Fruit fly (Drosophila melanogaster) whole organism, embryonic: ENCODE results near the gene Send2.

Source experiments
- Awh ChIP-seq: fragments of 200-800 bp; sonication (Bioruptor generic); IDR thresholded peaks from 2 replicates; pipeline ENCODE4, ENCODE4 v1.3.6; 2022; ENCODE audit warnings: missing biosample characterization, missing genetic modification characterization
- CG12219 ChIP-seq: fragments of 200-800 bp; sonication (Bioruptor generic); optimal IDR thresholded peaks from 3 replicates; lab custom pipeline; 2018; ENCODE audit warnings: missing biosample characterization, mild to moderate bottlenecking, missing genetic modification characterization
- CG14441 ChIP-seq: fragments of 200-800 bp; sonication (Bioruptor generic); IDR thresholded peaks from 2 replicates; pipeline ENCODE4 v1.3.6; 2022; ENCODE audit warnings: missing biosample characterization, missing genetic modification characterization
- CG18599 ChIP-seq: fragments of 200-800 bp; sonication (Bioruptor generic); optimal IDR thresholded peaks from 3 replicates; lab custom pipeline; 2017; ENCODE audit warnings: missing biosample characterization, missing genetic modification characterization, mild to moderate bottlenecking, moderate library complexity, missing genetic modification reagents
- CG32767 ChIP-seq: fragments of 200-800 bp; sonication (Bioruptor generic); IDR thresholded peaks from 2 replicates; pipeline ENCODE4 v1.3.6; 2022; ENCODE audit warnings: missing biosample characterization, missing genetic modification characterization
- CG33557 ChIP-seq: fragments of 200-800 bp; sonication (Bioruptor generic); optimal IDR thresholded peaks from 2 replicates; lab custom pipeline; 2019; ENCODE audit warnings: missing biosample characterization, mild to moderate bottlenecking, missing genetic modification characterization, moderate library complexity
- CG3726 ChIP-seq: fragments of 200-800 bp; sonication (Bioruptor generic); IDR thresholded peaks from 3 replicates; pipeline ENCODE4, ENCODE4 v1.3.6; 2022; ENCODE audit warnings: missing biosample characterization, missing genetic modification characterization
- CG6272 ChIP-seq: fragments of 200-800 bp; sonication (Bioruptor generic); IDR thresholded peaks from 2 replicates; pipeline ENCODE4 v1.3.6; 2022; ENCODE audit warnings: missing biosample characterization, missing genetic modification characterization
- CG6791 ChIP-seq: fragments of 200-800 bp; sonication (Bioruptor generic); IDR thresholded peaks from 3 replicates; pipeline ENCODE4 v1.3.6; 2022; ENCODE audit warnings: missing biosample characterization, missing genetic modification characterization; ENCODE audit not compliant: partially characterized antibody
- CG7357 ChIP-seq: fragments of 200-800 bp; sonication (Bioruptor generic); IDR thresholded peaks from 3 replicates; pipeline ENCODE4 v1.3.6; 2022; ENCODE audit warnings: missing biosample characterization, missing genetic modification characterization
- CG7786 ChIP-seq: fragments of 200-800 bp; sonication (Bioruptor generic); optimal IDR thresholded peaks from 2 replicates; lab custom pipeline; 2016; ENCODE audit warnings: missing biosample characterization, missing genetic modification characterization
- CG7963 ChIP-seq: fragments of 200-800 bp; sonication (Bioruptor generic); IDR thresholded peaks from 3 replicates; pipeline ENCODE4 v1.3.6; 2022; ENCODE audit warnings: missing biosample characterization, missing genetic modification characterization; ENCODE audit not compliant: partially characterized antibody
- CG8281 ChIP-seq: fragments of 200-800 bp; sonication (Bioruptor generic); optimal IDR thresholded peaks from 2 replicates; lab custom pipeline; 2018; ENCODE audit warnings: missing biosample characterization, mild to moderate bottlenecking, missing genetic modification characterization, moderate library complexity
- CG9609 ChIP-seq: fragments of 200-800 bp; sonication (Bioruptor generic); optimal IDR thresholded peaks from 3 replicates; lab custom pipeline; 2016; ENCODE audit warnings: missing biosample characterization, missing genetic modification characterization
- Camta ChIP-seq: fragments of 200-800 bp; sonication (Bioruptor generic); optimal IDR thresholded peaks from 2 replicates; lab custom pipeline; 2016; ENCODE audit warnings: missing biosample characterization, missing genetic modification characterization
- D ChIP-seq, 2 experiments: fragments of 200-800 bp in 1 of 2; fragments of >200 bp in 1 of 2; sonication (Bioruptor generic) in 1 of 2; optimal IDR thresholded peaks; 2 replicates in 1 of 2; 3 replicates in 1 of 2; lab custom pipeline; 2017; ENCODE audit warnings: mild to moderate bottlenecking in 1 of 2, missing biosample characterization in 1 of 2, missing genetic modification characterization in 1 of 2, missing genetic modification reagents in 1 of 2
- Dip2 ChIP-seq: fragments of 200-800 bp; sonication (Bioruptor generic); IDR thresholded peaks from 2 replicates; pipeline ENCODE4 v1.3.6; 2022; ENCODE audit warnings: missing biosample characterization, missing genetic modification characterization
- E2f1 ChIP-seq: fragments of 200-800 bp; sonication (Bioruptor generic); IDR thresholded peaks from 2 replicates; pipeline ENCODE4 v1.3.6; 2022; ENCODE audit warnings: missing biosample characterization, missing genetic modification characterization
- HLH4C ChIP-seq: fragments of 200-800 bp; sonication (Bioruptor generic); IDR thresholded peaks from 3 replicates; pipeline ENCODE4 v1.3.6; 2022; ENCODE audit warnings: missing biosample characterization, missing genetic modification characterization; ENCODE audit not compliant: partially characterized antibody
- Lpt ChIP-seq: fragments of >200 bp; optimal IDR thresholded peaks from 2 replicates; lab custom pipeline; 2018; ENCODE audit warnings: missing biosample characterization, missing genetic modification characterization
- MBD-R2 ChIP-seq: fragments of 200-800 bp; sonication (Bioruptor generic); IDR thresholded peaks from 2 replicates; pipeline ENCODE4 v1.3.6; 2022; ENCODE audit warnings: missing biosample characterization, missing genetic modification characterization
- Mad ChIP-seq: fragments of 200-800 bp; sonication (Bioruptor generic); optimal IDR thresholded peaks from 2 replicates; lab custom pipeline; 2016; ENCODE audit warnings: missing biosample characterization, missing genetic modification characterization
- Max ChIP-seq: fragments of 200-800 bp; sonication (Bioruptor generic); optimal IDR thresholded peaks from 2 replicates; lab custom pipeline; 2016; ENCODE audit warnings: missing biosample characterization, mild to moderate bottlenecking, missing genetic modification characterization
- Meics ChIP-seq: fragments of 200-800 bp; sonication (Bioruptor generic); optimal IDR thresholded peaks from 2 replicates; lab custom pipeline; 2017; ENCODE audit warnings: missing biosample characterization, mild to moderate bottlenecking, missing genetic modification characterization
- NC2α ChIP-seq: fragments of 200-800 bp; sonication (Bioruptor generic); optimal IDR thresholded peaks from 2 replicates; lab custom pipeline; 2016; ENCODE audit warnings: missing biosample characterization, missing genetic modification characterization
- Nf-YC ChIP-seq: fragments of 200-800 bp; optimal IDR thresholded peaks from 3 replicates; lab custom pipeline; 2019; ENCODE audit warnings: missing biosample characterization, mild to moderate bottlenecking, missing genetic modification characterization, moderate library complexity
- Optix ChIP-seq: fragments of 200-800 bp; sonication (Bioruptor generic); IDR thresholded peaks from 3 replicates; pipeline ENCODE4 v1.3.6; 2022; ENCODE audit warnings: missing biosample characterization, missing genetic modification characterization
- Spps ChIP-seq: fragments of 200-800 bp; sonication (Bioruptor generic); optimal IDR thresholded peaks from 2 replicates; lab custom pipeline; 2018; ENCODE audit warnings: missing biosample characterization, mild to moderate bottlenecking, missing genetic modification characterization
- Tbp ChIP-seq: fragments of >200 bp; optimal IDR thresholded peaks from 2 replicates; lab custom pipeline; 2018; ENCODE audit warnings: missing biosample characterization, missing genetic modification characterization
- ab ChIP-seq: fragments of 200-800 bp; sonication (Bioruptor generic); optimal IDR thresholded peaks from 2 replicates; lab custom pipeline; 2016; ENCODE audit warnings: missing biosample characterization, missing genetic modification characterization
- ac ChIP-seq: fragments of 200-800 bp; sonication (Bioruptor generic); optimal IDR thresholded peaks from 3 replicates; lab custom pipeline; 2017; ENCODE audit warnings: missing biosample characterization, mild to moderate bottlenecking, missing genetic modification characterization
- dimm ChIP-seq: fragments of 200-800 bp; sonication (Bioruptor generic); IDR thresholded peaks from 2 replicates; pipeline ENCODE4 v1.3.6; 2022; ENCODE audit warnings: missing biosample characterization, missing genetic modification characterization
- en ChIP-seq: fragments of 200-800 bp; sonication (Bioruptor generic); optimal IDR thresholded peaks from 2 replicates; lab custom pipeline; 2016; ENCODE audit warnings: missing biosample characterization, missing genetic modification characterization
- eyg ChIP-seq: fragments of 200-800 bp; sonication (Bioruptor generic); optimal IDR thresholded peaks from 3 replicates; lab custom pipeline; 2016; ENCODE audit warnings: missing biosample characterization, missing genetic modification characterization
- fu2 ChIP-seq: fragments of 200-800 bp; sonication (Bioruptor generic); optimal IDR thresholded peaks from 2 replicates; lab custom pipeline; 2016; ENCODE audit warnings: missing biosample characterization, missing genetic modification characterization
- gce ChIP-seq: fragments of 200-800 bp; sonication (Bioruptor generic); IDR thresholded peaks from 3 replicates; pipeline ENCODE4 v1.3.6; 2022; ENCODE audit warnings: missing biosample characterization, missing genetic modification characterization
- gro ChIP-seq: fragments of 200-800 bp; sonication (Bioruptor generic); optimal IDR thresholded peaks from 2 replicates; lab custom pipeline; 2016; ENCODE audit warnings: missing biosample characterization, missing genetic modification characterization
- hb ChIP-seq: fragments of 200-800 bp; sonication (Bioruptor generic); IDR thresholded peaks from 3 replicates; pipeline ENCODE4 v1.3.6; 2022; ENCODE audit warnings: missing biosample characterization, missing genetic modification characterization; ENCODE audit not compliant: partially characterized antibody
- ind ChIP-seq: fragments of 200-800 bp; sonication (Bioruptor generic); optimal IDR thresholded peaks from 3 replicates; lab custom pipeline; 2016; ENCODE audit warnings: missing biosample characterization, missing genetic modification characterization
- odd ChIP-seq: fragments of 200-800 bp; sonication (Bioruptor generic); optimal IDR thresholded peaks from 2 replicates; lab custom pipeline; 2017; ENCODE audit warnings: missing biosample characterization, mild to moderate bottlenecking, missing genetic modification characterization
- onecut ChIP-seq: fragments of 200-800 bp; sonication (Bioruptor generic); IDR thresholded peaks from 2 replicates; pipeline ENCODE4 v1.3.6; 2022; ENCODE audit warnings: missing biosample characterization, missing genetic modification characterization
- phol ChIP-seq: fragments of 200-800 bp; sonication (Bioruptor generic); optimal IDR thresholded peaks from 3 replicates; lab custom pipeline; 2018; ENCODE audit warnings: missing biosample characterization, mild to moderate bottlenecking, missing genetic modification characterization, moderate library complexity
- scrt ChIP-seq: fragments of 200-800 bp; sonication (Bioruptor generic); optimal IDR thresholded peaks from 2 replicates; lab custom pipeline; 2018; ENCODE audit warnings: missing biosample characterization, mild to moderate bottlenecking, missing genetic modification characterization, moderate library complexity
- so ChIP-seq: fragments of 200-800 bp; sonication (Bioruptor generic); IDR thresholded peaks from 3 replicates; pipeline ENCODE4 v1.3.6; 2022; ENCODE audit warnings: missing biosample characterization, missing genetic modification characterization
- stc ChIP-seq: fragments of 200-800 bp; sonication (Bioruptor generic); IDR thresholded peaks from 2 replicates; pipeline ENCODE4 v1.3.6; 2022; ENCODE audit warnings: missing biosample characterization, missing genetic modification characterization
- tap ChIP-seq: fragments of 200-800 bp; optimal IDR thresholded peaks from 3 replicates; lab custom pipeline; 2019; ENCODE audit warnings: missing biosample characterization, mild to moderate bottlenecking, missing genetic modification characterization, moderate library complexity
- vfl ChIP-seq: fragments of 200-800 bp; sonication (Bioruptor generic); optimal IDR thresholded peaks from 2 replicates; lab custom pipeline; 2016; ENCODE audit warnings: missing biosample characterization, missing genetic modification characterization
- wdn ChIP-seq: fragments of 200-800 bp; sonication (Bioruptor generic); IDR thresholded peaks from 2 replicates; pipeline ENCODE4 v1.3.6; 2022; ENCODE audit warnings: missing biosample characterization, missing genetic modification characterization
- zfh2 ChIP-seq: fragments of 200-800 bp; sonication (Bioruptor generic); optimal IDR thresholded peaks from 2 replicates; lab custom pipeline; 2016; ENCODE audit warnings: missing biosample characterization, missing genetic modification characterization

Gene Send2

DNA sequence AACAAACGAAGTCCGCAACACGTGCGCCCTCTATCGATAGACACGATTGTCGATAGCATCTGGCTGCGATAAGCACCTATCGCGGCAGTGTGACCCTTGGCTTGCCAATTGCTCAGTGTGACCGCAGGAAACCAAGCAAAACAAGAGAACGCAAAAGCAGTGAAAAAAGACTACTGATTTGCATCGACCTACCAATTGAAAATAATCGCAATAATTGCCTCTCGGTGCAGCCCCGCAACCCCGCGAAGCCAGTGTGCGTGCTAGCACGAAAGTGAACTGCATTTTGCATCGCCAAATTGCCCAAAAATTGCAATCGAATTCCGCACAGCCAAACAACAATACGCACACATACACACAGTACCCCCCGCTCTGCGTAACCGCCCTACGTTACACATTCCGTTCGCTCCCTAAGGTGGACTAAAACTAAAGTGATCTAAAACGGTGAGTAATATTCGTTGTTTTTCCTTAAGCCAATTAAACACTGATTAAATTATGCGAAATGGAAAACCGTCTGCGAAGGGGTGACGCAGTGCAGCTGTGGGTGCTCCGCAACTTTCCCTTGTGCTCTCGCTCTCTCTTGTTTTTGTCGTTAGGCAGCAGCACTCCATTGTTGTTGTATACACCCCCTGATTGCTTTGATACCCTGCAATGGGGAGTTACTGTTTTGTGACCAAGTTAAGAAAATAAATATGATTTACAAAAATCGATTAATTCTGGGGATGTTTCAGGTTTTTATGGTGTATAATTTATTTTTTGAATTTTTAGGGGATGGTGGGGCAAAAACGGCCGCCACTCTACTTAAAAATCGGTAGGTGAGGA lies 8.8 kb upstream of the Send2 start, which contains the start of gene Rab14 (continued):
- TF ChIP-seq D (optimal IDR thresholded peaks at IDR 0.05; lab: Kevin White, UChicago), result peak; percentile 89
- peak; percentile 65 for TF ChIP-seq D (GFP tag; optimal IDR thresholded peaks at IDR 0.05; lab: Kevin White, UChicago)
- peak; percentile 34 for TF ChIP-seq NC2α (GFP tag; lab: Kevin White, UChicago)
- TF ChIP-seq hb (GFP tag; lab: Robert Waterston, UW), result peak; percentile 80
- peak; percentile 83 for TF ChIP-seq wdn
- TF ChIP-seq eyg, result no peak
- peak; percentile 65 for TF ChIP-seq CG7786 (GFP tag; lab: Kevin White, UChicago)
- peak; percentile 78; the same call in 2 of the 3 replicates for TF ChIP-seq CG7963 (GFP tag; lab: Robert Waterston, UW)
- TF ChIP-seq CG8281 (tag; lab: Kevin White, UChicago), result peak; percentile 46
- TF ChIP-seq Optix (GFP tag; lab: Robert Waterston, UW), result peak; percentile 67; the same call in 2 of the 3 replicates
- TF ChIP-seq Mad (GFP tag; lab: Kevin White, UChicago), result peak; percentile 52
- peak; percentile 72 for TF ChIP-seq CG9609 (GFP tag; lab: Kevin White, UChicago)
- peak; percentile 72 for TF ChIP-seq CG14441 (GFP tag; lab: Robert Waterston, UW)
- TF ChIP-seq odd, result peak; percentile 82
- peak; percentile 59 for TF ChIP-seq en (GFP tag; lab: Kevin White, UChicago)
- TF ChIP-seq E2f1 (GFP tag; lab: Robert Waterston, UW), result peak; percentile 75
- peak; percentile 79 for TF ChIP-seq phol (tag; lab: Kevin White, UChicago)
- TF ChIP-seq Tbp (GFP tag; lab: Kevin White, UChicago), result peak; percentile 86
- peak; percentile 53 for TF ChIP-seq CG33557 (GFP tag; lab: Kevin White, UChicago)
- TF ChIP-seq onecut (GFP tag; lab: Robert Waterston, UW), result peak; percentile 80
- peak; percentile 83; the same call in 1 of the 2 replicates for TF ChIP-seq stc (GFP tag; lab: Robert Waterston, UW)
- TF ChIP-seq vfl (GFP tag; lab: Kevin White, UChicago), result peak; percentile 78
- peak; percentile 63 for TF ChIP-seq gro (GFP tag; lab: Kevin White, UChicago)
- peak; percentile 14; the same call in 1 of the 3 replicates for TF ChIP-seq CG3726 (GFP tag; lab: Robert Waterston, UW)
- peak; percentile 83 for TF ChIP-seq CG18599 (GFP tag; lab: Kevin White, UChicago)
- TF ChIP-seq CG7357 (GFP tag; lab: Robert Waterston, UW), result peak; percentile 60; the same call in 2 of the 3 replicates
- TF ChIP-seq tap, result peak; percentile 75
- TF ChIP-seq Lpt, result no peak
- peak; percentile 84 for TF ChIP-seq Meics (GFP tag; lab: Kevin White, UChicago)
- no peak for TF ChIP-seq Camta
- peak; percentile 64 for TF ChIP-seq CG32767 (GFP tag; lab: Robert Waterston, UW)
- TF ChIP-seq so (GFP tag; lab: Robert Waterston, UW), result no peak
- TF ChIP-seq MBD-R2 (GFP tag; lab: Robert Waterston, UW), result peak; percentile 87
- peak; percentile 70 for TF ChIP-seq ind (GFP tag; lab: Kevin White, UChicago)
- peak; percentile 48 for TF ChIP-seq CG6272 (GFP tag; lab: Robert Waterston, UW)
- peak; percentile 82 for TF ChIP-seq gce (GFP tag; lab: Robert Waterston, UW)
- TF ChIP-seq Spps (tag; lab: Kevin White, UChicago), result peak; percentile 31
- peak; percentile 15; the same call in 1 of the 2 replicates for TF ChIP-seq dimm (GFP tag; lab: Robert Waterston, UW)
- TF ChIP-seq HLH4C (GFP tag; lab: Robert Waterston, UW), result peak; percentile 86
- peak; percentile 95 for TF ChIP-seq Max (GFP tag; lab: Kevin White, UChicago)
- no peak for TF ChIP-seq Dip2 (GFP tag; lab: Robert Waterston, UW)
- peak; percentile 21 for TF ChIP-seq fu2 (GFP tag; lab: Kevin White, UChicago)
- TF ChIP-seq zfh2 (GFP tag; lab: Kevin White, UChicago), result peak; percentile 79
- peak; percentile 64 for TF ChIP-seq Nf-YC (tag; lab: Kevin White, UChicago)
- TF ChIP-seq Awh (GFP tag; lab: Robert Waterston, UW), result peak; percentile 83
- TF ChIP-seq scrt (GFP tag; lab: Kevin White, UChicago), result peak; percentile 57
- TF ChIP-seq ac (GFP tag; lab: Kevin White, UChicago), result peak; percentile 27
- peak; percentile 76 for TF ChIP-seq CG12219 (GFP tag; lab: Kevin White, UChicago)
- no peak for TF ChIP-seq ab (GFP tag; lab: Kevin White, UChicago)
- TF ChIP-seq CG6791 (GFP tag; lab: Robert Waterston, UW), result peak; percentile 89
